Fruit fly (Drosophila melanogaster) whole organism, embryonic: ENCODE data around the gene CG43401.
A peak's percentile ranks its signal among the peaks of the same experiment; 100 is the strongest.

Source experiments
- ATbp ChIP-seq: fragments of 200-800 bp; sonication (Bioruptor generic); optimal IDR thresholded peaks from 2 replicates; lab custom pipeline; 2017; ENCODE audit warnings: missing biosample characterization, mild to moderate bottlenecking, missing genetic modification characterization, missing genetic modification reagents
- CG10147 ChIP-seq: fragments of 200-800 bp; sonication (Bioruptor generic); optimal IDR thresholded peaks from 2 replicates; lab custom pipeline; 2019; ENCODE audit warnings: missing biosample characterization, mild to moderate bottlenecking, missing genetic modification characterization, moderate library complexity
- CG10366 ChIP-seq: fragments of 200-800 bp; sonication (Bioruptor generic); IDR thresholded peaks from 2 replicates; pipeline ENCODE4 v1.3.6; 2022; ENCODE audit warnings: missing biosample characterization, missing genetic modification characterization
- CG10979 ChIP-seq: fragments of 200-800 bp; sonication (Bioruptor generic); optimal IDR thresholded peaks from 2 replicates; lab custom pipeline; 2018; ENCODE audit warnings: missing biosample characterization, mild to moderate bottlenecking, missing genetic modification characterization, moderate library complexity
- CG11085 ChIP-seq: fragments of 200-800 bp; sonication (Bioruptor generic); IDR thresholded peaks from 2 replicates; pipeline ENCODE4 v1.3.6; 2022; ENCODE audit warnings: missing biosample characterization, missing genetic modification characterization
- CG11247 ChIP-seq: fragments of 200-800 bp; sonication (Bioruptor generic); IDR thresholded peaks from 2 replicates; pipeline ENCODE4 v1.3.6; 2022; ENCODE audit warnings: missing biosample characterization, missing genetic modification characterization
- CG11695 ChIP-seq: fragments of 200-800 bp; sonication (Bioruptor generic); IDR thresholded peaks from 3 replicates; pipeline ENCODE4 v1.3.6; 2022; ENCODE audit warnings: missing biosample characterization, missing genetic modification characterization
- CG11723 ChIP-seq: fragments of 200-800 bp; sonication (Bioruptor generic); optimal IDR thresholded peaks from 2 replicates; lab custom pipeline; 2017; ENCODE audit warnings: missing biosample characterization, mild to moderate bottlenecking, missing genetic modification characterization
- CG13123 ChIP-seq: fragments of 200-800 bp; sonication (Bioruptor generic); optimal IDR thresholded peaks from 2 replicates; lab custom pipeline; 2016; ENCODE audit warnings: missing biosample characterization, missing genetic modification characterization
- CG14860 ChIP-seq: fragments of 200-800 bp; sonication (Bioruptor generic); IDR thresholded peaks from 3 replicates; pipeline ENCODE4 v1.3.6; 2022; ENCODE audit warnings: missing biosample characterization, missing genetic modification characterization; ENCODE audit not compliant: partially characterized antibody
- CG1603 ChIP-seq: fragments of 200-800 bp; sonication (Bioruptor generic); optimal IDR thresholded peaks from 2 replicates; lab custom pipeline; 2019; ENCODE audit warnings: missing biosample characterization, mild to moderate bottlenecking, missing genetic modification characterization, moderate library complexity
- CG17359 ChIP-seq: fragments of 200-800 bp; sonication (Bioruptor generic); optimal IDR thresholded peaks from 3 replicates; lab custom pipeline; 2018; ENCODE audit warnings: missing biosample characterization, mild to moderate bottlenecking, missing genetic modification characterization, moderate library complexity
- CG17912 ChIP-seq: fragments of 200-800 bp; sonication (Bioruptor generic); optimal IDR thresholded peaks from 2 replicates; lab custom pipeline; 2018; ENCODE audit warnings: missing biosample characterization, mild to moderate bottlenecking, missing genetic modification characterization
- CG18011 ChIP-seq: fragments of 200-800 bp; sonication (Bioruptor generic); optimal IDR thresholded peaks from 2 replicates; lab custom pipeline; 2017; ENCODE audit warnings: missing biosample characterization, missing genetic modification characterization, mild to moderate bottlenecking, moderate library complexity, missing genotype
- CG2202 ChIP-seq: fragments of 200-800 bp; sonication (Bioruptor generic); optimal IDR thresholded peaks from 2 replicates; lab custom pipeline; 2018; ENCODE audit warnings: missing biosample characterization, mild to moderate bottlenecking, missing genetic modification characterization
- CG2712 ChIP-seq: fragments of 200-800 bp; optimal IDR thresholded peaks from 3 replicates; lab custom pipeline; 2019; ENCODE audit warnings: missing biosample characterization, mild to moderate bottlenecking, missing genetic modification characterization, moderate library complexity
- CG32767 ChIP-seq: fragments of 200-800 bp; sonication (Bioruptor generic); IDR thresholded peaks from 2 replicates; pipeline ENCODE4 v1.3.6; 2022; ENCODE audit warnings: missing biosample characterization, missing genetic modification characterization
- CG42726 ChIP-seq: fragments of 200-800 bp; sonication (Bioruptor generic); IDR thresholded peaks from 2 replicates; pipeline ENCODE4 v1.3.6; 2022; ENCODE audit warnings: missing biosample characterization, missing genetic modification characterization; ENCODE audit not compliant: partially characterized antibody
- CG4404 ChIP-seq: fragments of 200-800 bp; sonication (Bioruptor generic); IDR thresholded peaks from 2 replicates; pipeline ENCODE4 v1.3.6; 2022; ENCODE audit warnings: missing biosample characterization, missing genetic modification characterization
- CG5245 ChIP-seq: fragments of 200-800 bp; sonication (Bioruptor generic); optimal IDR thresholded peaks from 3 replicates; lab custom pipeline; 2016; ENCODE audit warnings: missing biosample characterization, missing genetic modification characterization
- CG6175 ChIP-seq: fragments of 200-800 bp; sonication (Bioruptor generic); IDR thresholded peaks from 3 replicates; pipeline ENCODE4 v1.3.6; 2022; ENCODE audit warnings: missing biosample characterization, missing genetic modification characterization
- CG7987 ChIP-seq: fragments of 200-800 bp; sonication (Bioruptor generic); optimal IDR thresholded peaks from 2 replicates; lab custom pipeline; 2018; ENCODE audit warnings: missing biosample characterization, mild to moderate bottlenecking, missing genetic modification characterization, moderate library complexity
- CG8089 ChIP-seq: fragments of 200-800 bp; sonication (Bioruptor generic); optimal IDR thresholded peaks from 3 replicates; lab custom pipeline; 2016; ENCODE audit warnings: missing biosample characterization, missing genetic modification characterization
- CG8290 ChIP-seq, 3 experiments: fragments of 200-800 bp; sonication (Bioruptor generic); optimal IDR thresholded peaks; 2 replicates each; lab custom pipeline; 2016 to 2019; ENCODE audit warnings: missing biosample characterization in 3 of 3, missing genetic modification characterization in 3 of 3, mild to moderate bottlenecking in 2 of 3, moderate library complexity in 1 of 3
- CG9437 ChIP-seq: fragments of 200-800 bp; sonication (Bioruptor generic); optimal IDR thresholded peaks from 2 replicates; lab custom pipeline; 2018; ENCODE audit warnings: missing biosample characterization, mild to moderate bottlenecking, missing genetic modification characterization
- D19A ChIP-seq: fragments of 200-800 bp; optimal IDR thresholded peaks from 3 replicates; lab custom pipeline; 2019; ENCODE audit warnings: missing biosample characterization, mild to moderate bottlenecking, missing genetic modification characterization, moderate library complexity
- Dip2 ChIP-seq: fragments of 200-800 bp; sonication (Bioruptor generic); IDR thresholded peaks from 2 replicates; pipeline ENCODE4 v1.3.6; 2022; ENCODE audit warnings: missing biosample characterization, missing genetic modification characterization
- E2f1 ChIP-seq: fragments of 200-800 bp; sonication (Bioruptor generic); IDR thresholded peaks from 2 replicates; pipeline ENCODE4 v1.3.6; 2022; ENCODE audit warnings: missing biosample characterization, missing genetic modification characterization
- Fer3 ChIP-seq: fragments of 200-800 bp; sonication (Bioruptor generic); optimal IDR thresholded peaks from 2 replicates; lab custom pipeline; 2018; ENCODE audit warnings: missing biosample characterization, mild to moderate bottlenecking, missing genetic modification characterization, moderate library complexity
- HmgD ChIP-seq: fragments of 200-800 bp; sonication (Bioruptor generic); optimal IDR thresholded peaks from 3 replicates; lab custom pipeline; 2016; ENCODE audit warnings: missing biosample characterization, missing genetic modification characterization
- Hmr ChIP-seq: fragments of 200-800 bp; sonication (Bioruptor generic); optimal IDR thresholded peaks from 3 replicates; lab custom pipeline; 2017; ENCODE audit warnings: mild to moderate bottlenecking, missing biosample characterization, missing genetic modification reagents, missing genetic modification characterization
- Hr78 ChIP-seq, 2 experiments: fragments of 200-800 bp in 1 of 2; fragments of >200 bp in 1 of 2; sonication (Bioruptor generic) in 1 of 2; optimal IDR thresholded peaks; 2 replicates each; lab custom pipeline; 2017 to 2019; ENCODE audit warnings: missing biosample characterization in 2 of 2, missing genetic modification characterization in 2 of 2, mild to moderate bottlenecking in 1 of 2, moderate library complexity in 1 of 2
- Jarid2 ChIP-seq: fragments of 200-800 bp; sonication (Bioruptor generic); optimal IDR thresholded peaks from 3 replicates; lab custom pipeline; 2017; ENCODE audit warnings: mild to moderate bottlenecking, missing biosample characterization, missing genetic modification reagents, missing genetic modification characterization
- Mrtf ChIP-seq: fragments of 200-800 bp; sonication (Bioruptor generic); IDR thresholded peaks from 3 replicates; pipeline ENCODE4 v1.3.6; 2022; ENCODE audit warnings: missing biosample characterization, missing genetic modification characterization
- NFAT ChIP-seq: fragments of 200-800 bp; sonication (Bioruptor generic); IDR thresholded peaks from 2 replicates; pipeline ENCODE4 v1.3.6; 2022; ENCODE audit warnings: missing biosample characterization, missing genetic modification characterization
- Rfx ChIP-seq: fragments of 200-800 bp; sonication (Bioruptor generic); IDR thresholded peaks from 2 replicates; pipeline ENCODE4 v1.3.6; 2022; ENCODE audit warnings: missing biosample characterization, missing genetic modification characterization
- Sox102F ChIP-seq: fragments of 200-800 bp; sonication (Bioruptor generic); optimal IDR thresholded peaks from 2 replicates; lab custom pipeline; 2018; ENCODE audit warnings: missing biosample characterization, mild to moderate bottlenecking, missing genetic modification characterization, moderate library complexity
- Taf1 ChIP-seq: fragments of 200-800 bp; sonication (Bioruptor generic); IDR thresholded peaks from 2 replicates; pipeline ENCODE4 v1.3.6; 2022; ENCODE audit warnings: missing biosample characterization, missing genetic modification characterization
- aop ChIP-seq: fragments of 200-800 bp; sonication (Bioruptor generic); IDR thresholded peaks from 2 replicates; pipeline ENCODE4 v1.3.6; 2022; ENCODE audit warnings: missing biosample characterization, missing genetic modification characterization
- ara ChIP-seq: fragments of 200-800 bp; sonication (Bioruptor generic); IDR thresholded peaks from 2 replicates; pipeline ENCODE4 v1.3.6; 2022; ENCODE audit warnings: missing biosample characterization, missing genetic modification characterization
- btn ChIP-seq: fragments of 200-800 bp; sonication (Bioruptor generic); optimal IDR thresholded peaks from 2 replicates; lab custom pipeline; 2016; ENCODE audit warnings: missing biosample characterization, missing genetic modification characterization
- cg ChIP-seq: fragments of 200-800 bp; sonication (Bioruptor generic); optimal IDR thresholded peaks from 3 replicates; lab custom pipeline; 2019; ENCODE audit warnings: missing biosample characterization, mild to moderate bottlenecking, missing genetic modification characterization, moderate library complexity
- chinmo ChIP-seq: fragments of 200-800 bp; sonication (Bioruptor generic); IDR thresholded peaks from 4 replicates; pipeline ENCODE4 v1.3.6; 2022; ENCODE audit warnings: missing biosample characterization, missing genetic modification characterization; ENCODE audit not compliant: partially characterized antibody
- fu2 ChIP-seq: fragments of 200-800 bp; sonication (Bioruptor generic); optimal IDR thresholded peaks from 2 replicates; lab custom pipeline; 2016; ENCODE audit warnings: missing biosample characterization, missing genetic modification characterization
- gsb ChIP-seq: fragments of 200-800 bp; sonication (Bioruptor generic); IDR thresholded peaks from 2 replicates; pipeline ENCODE4 v1.3.6; 2022; ENCODE audit warnings: missing biosample characterization, missing genetic modification characterization
- lola ChIP-seq, 3 experiments: fragments of >200 bp in 2 of 3; fragments of 200-800 bp in 1 of 3; sonication (Bioruptor generic) in 1 of 3; optimal IDR thresholded peaks; 2 replicates each; lab custom pipeline; 2017 to 2019; ENCODE audit warnings: missing biosample characterization in 3 of 3, missing genetic modification characterization in 3 of 3, mild to moderate bottlenecking in 1 of 3, moderate library complexity in 1 of 3
- maf-S ChIP-seq: fragments of 200-800 bp; sonication (Bioruptor generic); optimal IDR thresholded peaks from 2 replicates; lab custom pipeline; 2016; ENCODE audit warnings: missing biosample characterization, missing genetic modification characterization
- sens ChIP-seq: fragments of 200-800 bp; sonication (Bioruptor generic); peaks from one replicate; lab custom pipeline; 2016; ENCODE audit warnings: missing biosample characterization, missing genetic modification characterization
- sob ChIP-seq: fragments of 200-800 bp; sonication (Bioruptor generic); IDR thresholded peaks from 2 replicates; pipeline ENCODE4 v1.3.6; 2022; ENCODE audit warnings: missing biosample characterization, missing genetic modification characterization
- twi ChIP-seq: fragments of 200-800 bp; optimal IDR thresholded peaks from 2 replicates; lab custom pipeline; 2019; ENCODE audit warnings: missing biosample characterization, mild to moderate bottlenecking, missing genetic modification characterization, moderate library complexity
- vnd ChIP-seq: fragments of 200-800 bp; sonication (Bioruptor generic); IDR thresholded peaks from 3 replicates; pipeline ENCODE4 v1.3.6; 2022; ENCODE audit warnings: missing biosample characterization, missing genetic modification characterization; ENCODE audit not compliant: partially characterized antibody
- yki ChIP-seq: fragments of >200 bp; optimal IDR thresholded peaks from 3 replicates; lab custom pipeline; 2018

The CG43401 gene

dm6 chr2L:1470772-1471171 lies 42.5 kb downstream of the CG43401 start (continued):
- TF ChIP-seq sob (GFP tag; lab: Robert Waterston, UW): no peak
- peak; percentile 39 for TF ChIP-seq CG10979 (tag; lab: Kevin White, UChicago)
- TF ChIP-seq CG11723 (GFP tag; lab: Kevin White, UChicago): no peak
- no peak for TF ChIP-seq CG14860 (GFP tag; lab: Robert Waterston, UW)
- no peak for TF ChIP-seq CG11247
- TF ChIP-seq sens (GFP tag; lab: Kevin White, UChicago): peak; percentile 82
- TF ChIP-seq NFAT: no peak
- TF ChIP-seq CG17912 (GFP tag; lab: Kevin White, UChicago): no peak
- peak; percentile 33 for TF ChIP-seq CG1603
- TF ChIP-seq aop (GFP tag; lab: Robert Waterston, UW): no peak
- TF ChIP-seq Rfx (GFP tag; lab: Robert Waterston, UW): no peak
- TF ChIP-seq vnd (GFP tag; lab: Robert Waterston, UW): no peak
- TF ChIP-seq fu2: no peak
- TF ChIP-seq ATbp (GFP tag; lab: Kevin White, UChicago): peak; percentile 3
- TF ChIP-seq Taf1 (GFP tag; lab: Robert Waterston, UW): no peak
- no peak for TF ChIP-seq CG6175 (GFP tag; lab: Robert Waterston, UW)
- no peak for TF ChIP-seq CG11085
- TF ChIP-seq CG2202 (tag; lab: Kevin White, UChicago): no peak
- peak; percentile 6 for TF ChIP-seq CG2712
- TF ChIP-seq CG9437 (GFP tag; lab: Kevin White, UChicago): no peak
- TF ChIP-seq CG5245 (GFP tag; lab: Kevin White, UChicago): no peak
- TF ChIP-seq CG7987 (GFP tag; lab: Kevin White, UChicago): no peak
- TF ChIP-seq gsb: no peak
- no peak for TF ChIP-seq chinmo (GFP tag; lab: Robert Waterston, UW)
- no peak for TF ChIP-seq maf-S (GFP tag; lab: Kevin White, UChicago)
- no peak for TF ChIP-seq Dip2 (GFP tag; lab: Robert Waterston, UW)
- TF ChIP-seq CG42726 (GFP tag; lab: Robert Waterston, UW): no peak
- no peak for TF ChIP-seq CG13123 (GFP tag; lab: Kevin White, UChicago)
- no peak for TF ChIP-seq twi (tag; lab: Kevin White, UChicago)

- TF ChIP-seq Jarid2 (peak; percentile 13), CG17359 (tag; lab: Kevin White, UChicago) (peak; percentile 22), CG18011 (GFP tag; lab: Kevin White, UChicago) (no peak), CG8089 (GFP tag; lab: Kevin White, UChicago) (no peak), CG32767 (GFP tag; lab: Robert Waterston, UW) (no peak), Hr78 (GFP tag; optimal IDR thresholded peaks at IDR 0.05; lab: Kevin White, UChicago) (no peak), lola (GFP tag; optimal IDR thresholded peaks at IDR 0.05; lab: Kevin White, UChicago) (peak in 1 of 3 experiments; percentile 41), E2f1 (peak; percentile 64), CG10366 (GFP tag; lab: Robert Waterston, UW) (peak; percentile 64), CG10147 (GFP tag; lab: Kevin White, UChicago) (no peak), yki (lab: Kevin White, UChicago) (no peak), Mrtf (GFP tag; lab: Robert Waterston, UW) (peak; percentile 24; the same call in 1 of the 3 replicates), ara (GFP tag; lab: Robert Waterston, UW) (peak; percentile 87), Sox102F (peak; percentile 2), D19A (tag; lab: Kevin White, UChicago) (peak; percentile 46), cg (GFP tag; lab: Kevin White, UChicago) (no peak), Hmr (GFP tag; lab: Kevin White, UChicago) (peak; percentile 21), Fer3 (tag; lab: Kevin White, UChicago) (no peak), CG8290 (GFP tag; optimal IDR thresholded peaks at IDR 0.05; lab: Kevin White, UChicago) (no peak), CG8290 (tag; optimal IDR thresholded peaks at IDR 0.05; lab: Kevin White, UChicago) (peak in 1 of 2 experiments; percentile 21), CG11695 (GFP tag; lab: Robert Waterston, UW) (0 out of 3 replicates have a peak, but pooled peaks have one; percentile 26), btn (GFP tag; lab: Kevin White, UChicago) (no peak), HmgD (no peak), CG4404 (peak; percentile 79)
Observed at dm6 chr2L:1473427-1473826, 45.2 kb downstream of the CG43401 start.
